Worm (Caenorhabditis elegans): ENCODE results near the gene Y82E9BL.5.

ce11 chrIII:1307333-1307732 lies 40.1 kb downstream of the Y82E9BL.5 start:
- no peak for TF ChIP-seq madf-2 (tag; optimal IDR thresholded peaks at IDR 0.05)
- no peak for TF ChIP-seq C08G9.2 (tag; optimal IDR thresholded peaks at IDR 0.05)
- no peak for TF ChIP-seq nfya-1 (tag; optimal IDR thresholded peaks at IDR 0.05)
- TF ChIP-seq ceh-9 (tag; optimal IDR thresholded peaks at IDR 0.05) = no peak
- TF ChIP-seq tbx-7 (tag; optimal IDR thresholded peaks at IDR 0.05) = no peak
- no peak for TF ChIP-seq hlh-6 (tag; optimal IDR thresholded peaks at IDR 0.05)
- no peak for TF ChIP-seq ceh-31 (tag; optimal IDR thresholded peaks at IDR 0.05)
- TF ChIP-seq mec-3 (tag; optimal IDR thresholded peaks at IDR 0.05; ENCODE audit: borderline replicate concordance) = no peak
- TF ChIP-seq gmeb-2 (tag; optimal IDR thresholded peaks at IDR 0.05) = no peak
- TF ChIP-seq che-1 (tag; optimal IDR thresholded peaks at IDR 0.05) = no peak

Data from whole organism, late embryonic.